Worm (Caenorhabditis elegans) whole organism, L3 larva: ENCODE data around the gene F35C11.4.

Source experiments
- ceh-9 ChIP-seq: sonication (generic microtip); optimal IDR thresholded peaks from 2 replicates; lab custom pipeline; 2018; ENCODE audit warnings: missing biosample characterization, missing genetic modification characterization
- nhr-237 ChIP-seq: fragments of 150-350 bp; optimal IDR thresholded peaks from 2 replicates; lab custom pipeline; 2014; ENCODE audit warnings: missing biosample characterization, missing genetic modification characterization
- nhr-25 ChIP-seq: sonication (generic microtip); optimal IDR thresholded peaks from 2 replicates; lab custom pipeline; 2017; ENCODE audit warnings: missing biosample characterization, missing genetic modification characterization
- nhr-28 ChIP-seq: fragments of 150-350 bp; optimal IDR thresholded peaks from 2 replicates; lab custom pipeline; 2014; ENCODE audit warnings: missing biosample characterization, missing genetic modification characterization
- pqm-1 ChIP-seq: fragments of 150-350 bp; optimal IDR thresholded peaks from 2 replicates; lab custom pipeline; 2017; ENCODE audit warnings: missing biosample characterization, missing genetic modification characterization, inconsistent platforms
- unc-39 ChIP-seq: sonication (generic microtip); optimal IDR thresholded peaks from 4 replicates; lab custom pipeline; 2017; ENCODE audit warnings: missing biosample characterization, missing genetic modification characterization

DNA sequence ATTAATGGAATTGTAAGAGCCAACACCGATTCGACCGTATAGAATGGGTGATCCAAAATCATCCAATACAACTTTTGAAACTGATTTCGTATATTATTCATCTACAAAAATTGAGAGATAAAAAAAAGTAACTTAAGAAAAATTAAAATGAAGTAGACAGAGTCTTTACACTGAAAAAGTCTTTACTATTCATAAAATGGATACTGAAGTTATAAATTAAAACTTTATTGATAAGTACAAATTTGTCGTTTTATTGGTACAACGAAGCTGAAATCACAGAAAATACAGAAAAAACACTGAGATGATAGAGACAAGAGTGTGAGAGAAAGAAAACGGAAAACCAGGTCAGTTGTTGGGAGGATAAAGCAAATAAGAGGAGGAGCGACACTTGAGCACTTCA lies 34.4 kb upstream of the F35C11.4 start, which contains the start of gene M110.10:
- TF ChIP-seq nhr-28 (tag; lab: Kevin White, UChicago) (no peak), nhr-25 (no peak), nhr-237 (tag; lab: Kevin White, UChicago) (no peak), pqm-1 (no peak), unc-39 (tag; lab: Kevin White, UChicago) (no peak), ceh-9 (tag; lab: Kevin White, UChicago) (no peak)
